Worm (Caenorhabditis elegans) whole organism, L4 larva: ENCODE data around the gene npr-7.

ENCODE experiments used
- aly-2 ChIP-seq: sonication (generic microtip); optimal IDR thresholded peaks from 2 replicates; lab custom pipeline; 2018; ENCODE audit warnings: missing biosample characterization, missing genetic modification characterization
- ceh-44 ChIP-seq: fragments of 200-800 bp; sonication (Bioruptor generic); IDR thresholded peaks from 2 replicates; pipeline ENCODE4 v1.3.6; 2022; ENCODE audit warnings: missing genetic modification reagents, missing genetic modification characterization, missing compliant biosample characterization
- hif-1 ChIP-seq, 2 experiments: sonication (generic microtip); optimal IDR thresholded peaks; 2 replicates each; lab custom pipeline; 2016 to 2017; ENCODE audit warnings: missing compliant biosample characterization in 2 of 2, missing genetic modification characterization in 2 of 2, missing genetic modification reagents in 2 of 2, missing genotype in 2 of 2, mild to moderate bottlenecking in 1 of 2
- snpc-4 ChIP-seq: fragments of 150-350 bp; optimal IDR thresholded peaks from 2 replicates; lab custom pipeline; 2014; ENCODE audit warnings: missing biosample characterization, missing genetic modification characterization
- unc-62 ChIP-seq, 3 experiments: fragments of 150-350 bp in 1 of 3; sonication (generic microtip); optimal IDR thresholded peaks in 2 of 3; peaks in 1 of 3; 1 replicate in 1 of 3; 2 replicates in 2 of 3; lab custom pipeline; 2014 to 2017; ENCODE audit warnings: missing biosample characterization in 3 of 3, missing genetic modification characterization in 3 of 3, missing genetic modification reagents in 3 of 3, missing genotype in 1 of 3

- no peak for TF ChIP-seq ceh-44 (GFP tag; lab: Robert Waterston, UW)
- no peak for TF ChIP-seq unc-62 (GFP tag; optimal IDR thresholded peaks at IDR 0.05 in 1 of 2; lab: Kevin White, UChicago)
- no peak for TF ChIP-seq unc-62 (tag; optimal IDR thresholded peaks at IDR 0.05; lab: Kevin White, UChicago)
- no peak for TF ChIP-seq snpc-4 (tag; lab: Kevin White, UChicago)
- TF ChIP-seq aly-2 (tag; lab: Kevin White, UChicago): no peak
- TF ChIP-seq hif-1 (tag; optimal IDR thresholded peaks at IDR 0.05; lab: Kevin White, UChicago): no peak
Observed at ce11 chrX:9303422-9303821, 15.6 kb downstream of the npr-7 start, which contains the start of gene tmc-2.
